Worm (Caenorhabditis elegans): Measurements from ENCODE around the gene cox-6A.

The cox-6A gene

ce11 chrIII:5068675-5069233, 12.8 kb upstream of the cox-6A start, which contains the start of the genes C45G9.11 and C45G9.2 (continued):
- TF ChIP-seq F16B12.6 (tag; optimal IDR thresholded peaks at IDR 0.05) (peak; percentile 26), ceh-82 (tag; optimal IDR thresholded peaks at IDR 0.05) (peak; percentile 47 to 52 (median 48)), blmp-1 (tag; optimal IDR thresholded peaks at IDR 0.05) (peak; percentile 48), aha-1 (tag; optimal IDR thresholded peaks at IDR 0.05) (no peak), unc-86 (tag; optimal IDR thresholded peaks at IDR 0.05) (peak; percentile 60), nhr-76 (tag; optimal IDR thresholded peaks at IDR 0.05) (no peak), isw-1 (GFP tag; IDR thresholded peaks at IDR 0.05) (peak; percentile 62), tlp-1 (tag; optimal IDR thresholded peaks at IDR 0.05) (no peak), ama-1 (optimal IDR thresholded peaks at IDR 0.05) (no peak), mdl-1 (tag; optimal IDR thresholded peaks at IDR 0.05) (peak in 1 of 2 experiments; percentile 38), efl-3 (GFP tag; optimal IDR thresholded peaks at IDR 0.05) (peak; percentile 36), pax-3 (tag; optimal IDR thresholded peaks at IDR 0.05) (peak; percentile 88), mab-9 (GFP tag; IDR thresholded peaks at IDR 0.05) (peak; percentile 71), aly-2 (tag; optimal IDR thresholded peaks at IDR 0.05) (peak; percentile 45), elt-2 (tag; optimal IDR thresholded peaks at IDR 0.05) (peak; percentile 55), C16A3.4 (tag; optimal IDR thresholded peaks at IDR 0.05) (peak; percentile 40), fkh-10 (GFP tag; optimal IDR thresholded peaks at IDR 0.05) (no peak), snpc-4 (tag; optimal IDR thresholded peaks at IDR 0.05) (peak; percentile 63), efl-1 (optimal IDR thresholded peaks at IDR 0.05) (peak; percentile 79 to 94), efl-1 (GFP tag; optimal IDR thresholded peaks at IDR 0.05 in 1 of 2) (peak; percentile 94 to 99), unc-130 (tag; optimal IDR thresholded peaks at IDR 0.05) (peak; percentile 79), snu-23 (GFP tag; optimal IDR thresholded peaks at IDR 0.05) (peak; percentile 85), C34B4.2 (tag; optimal IDR thresholded peaks at IDR 0.05) (peak; percentile 16), mef-2 (tag; optimal IDR thresholded peaks at IDR 0.05) (no peak), tbx-2 (tag; optimal IDR thresholded peaks at IDR 0.05) (peak; percentile 90), sptf-1 (tag; optimal IDR thresholded peaks at IDR 0.05) (no peak), ceh-90 (tag; optimal IDR thresholded peaks at IDR 0.05) (peak; percentile 95), nhr-71 (tag; optimal IDR thresholded peaks at IDR 0.05) (peak; percentile 90), skn-1 (tag; optimal IDR thresholded peaks at IDR 0.05) (peak; percentile 19), hlh-4 (tag; optimal IDR thresholded peaks at IDR 0.05) (peak; percentile 52), nhr-19 (GFP tag; conservative IDR thresholded peaks at IDR 0.05) (peak; percentile 85), unc-30 (tag; optimal IDR thresholded peaks at IDR 0.05) (no peak), sup-37 (GFP tag; optimal IDR thresholded peaks at IDR 0.05) (peak; percentile 69), nhr-12 (tag; optimal IDR thresholded peaks at IDR 0.05) (no peak), lin-39 (tag; optimal IDR thresholded peaks at IDR 0.05) (peak; percentile 48), dsc-1 (tag; optimal IDR thresholded peaks at IDR 0.05) (peak; percentile 92), ztf-4 (tag; optimal IDR thresholded peaks at IDR 0.05) (no peak), hpl-2 (GFP tag; optimal IDR thresholded peaks at IDR 0.05) (no peak), nhr-20 (tag; optimal IDR thresholded peaks at IDR 0.05) (peak; percentile 85), nhr-84 (tag; optimal IDR thresholded peaks at IDR 0.05) (no peak), dpl-1 (GFP tag; optimal IDR thresholded peaks at IDR 0.05) (peak; percentile 89 to 94 (median 93)), hlh-17 (GFP tag; optimal IDR thresholded peaks at IDR 0.05; ENCODE audit: borderline replicate concordance) (peak; percentile 58), zag-1 (tag; optimal IDR thresholded peaks at IDR 0.05) (no peak), nhr-77 (tag; optimal IDR thresholded peaks at IDR 0.05) (peak; percentile 15), ceh-8 (GFP tag; optimal IDR thresholded peaks at IDR 0.05) (peak; percentile 41), nhr-90 (tag; optimal IDR thresholded peaks at IDR 0.05; ENCODE audit: poor library complexity) (peak; percentile 90), egl-13 (tag; optimal IDR thresholded peaks at IDR 0.05) (peak; percentile 87), alr-1 (tag; optimal IDR thresholded peaks at IDR 0.05; ENCODE audit: borderline replicate concordance) (no peak), fos-1 (tag; optimal IDR thresholded peaks at IDR 0.05) (peak; percentile 26), mep-1 (tag; optimal IDR thresholded peaks at IDR 0.05) (peak; percentile 77), egl-27 (tag; optimal IDR thresholded peaks at IDR 0.05) (no peak)

Measured in whole organism, L1 larva.